Worm (Caenorhabditis elegans): ENCODE measurements around the gene Y43B11AR.1.

Gene Y43B11AR.1

DNA sequence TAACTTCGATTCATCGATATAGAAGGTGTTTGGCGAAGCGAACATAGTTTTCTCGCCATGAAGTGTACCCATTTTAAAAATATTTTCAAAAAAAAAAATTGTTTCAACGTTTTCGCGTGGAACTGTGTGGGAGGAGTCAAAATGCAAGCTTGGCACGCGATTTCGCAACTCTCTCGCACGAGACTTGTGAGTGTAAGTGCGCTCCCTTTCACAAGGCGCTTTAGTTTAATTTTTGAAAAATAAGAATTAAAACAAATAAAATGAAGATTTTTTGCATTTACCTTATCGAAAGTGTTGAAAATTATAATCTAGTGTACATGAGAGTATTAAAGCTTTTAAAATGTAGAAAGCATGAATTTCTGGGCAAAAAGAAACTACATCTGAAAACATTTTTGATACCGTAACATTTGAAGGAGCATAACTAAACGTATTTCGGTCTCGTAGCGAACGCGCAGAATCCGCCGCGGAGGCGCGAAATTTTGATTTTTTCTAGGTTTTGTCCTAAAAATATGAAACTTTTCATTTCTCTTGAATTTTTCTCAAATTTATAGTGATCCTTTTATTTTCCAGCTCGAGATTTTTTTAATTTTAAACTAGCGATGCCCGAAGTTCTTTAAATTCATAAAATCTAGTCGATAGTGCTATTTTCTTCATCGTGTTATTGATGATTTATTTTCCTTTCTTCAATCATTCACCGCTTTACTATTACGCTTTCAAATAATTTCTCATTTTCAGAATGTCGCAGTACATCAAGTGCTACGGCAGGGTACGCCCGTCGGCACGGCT is 41.6 kb upstream of the Y43B11AR.1 start, which contains the start of the genes cogc-2 and klp-18:
TSS of gene cogc-2 (minus strand) at position 105 of the 786 bp plus-strand sequence.
TSS of gene klp-18 (plus strand) at position 736 of the 786 bp plus-strand sequence.
- TF ChIP-seq ttx-3 (tag; optimal IDR thresholded peaks at IDR 0.05): peak; percentile 44
- TF ChIP-seq pros-1 (tag; optimal IDR thresholded peaks at IDR 0.05): no peak
- no peak for TF ChIP-seq ama-1 (optimal IDR thresholded peaks at IDR 0.05)
- TF ChIP-seq ceh-31 (tag; optimal IDR thresholded peaks at IDR 0.05): peak; percentile 71
- TF ChIP-seq C08G9.2 (tag; optimal IDR thresholded peaks at IDR 0.05): peak; percentile 21
- TF ChIP-seq tbx-2 (tag; optimal IDR thresholded peaks at IDR 0.05): peak; percentile 72
- TF ChIP-seq pha-4 (tag; optimal IDR thresholded peaks at IDR 0.05): no peak
- TF ChIP-seq pag-3 (tag; optimal IDR thresholded peaks at IDR 0.05; ENCODE audit: borderline replicate concordance): no peak
- TF ChIP-seq unc-55 (GFP tag; optimal IDR thresholded peaks at IDR 0.05): no peak
- no peak for TF ChIP-seq syd-9 (tag; optimal IDR thresholded peaks at IDR 0.05)
- TF ChIP-seq ahr-1 (tag; optimal IDR thresholded peaks at IDR 0.05): peak; percentile 47
- TF ChIP-seq ceh-48 (tag; optimal IDR thresholded peaks at IDR 0.05): peak; percentile 20
- peak; percentile 80 for TF ChIP-seq elt-2 (tag; optimal IDR thresholded peaks at IDR 0.05)
- peak; percentile 72 for TF ChIP-seq gmeb-2 (tag; optimal IDR thresholded peaks at IDR 0.05)
- no peak for TF ChIP-seq hlh-15 (tag; optimal IDR thresholded peaks at IDR 0.05)
- TF ChIP-seq nhr-232 (tag; optimal IDR thresholded peaks at IDR 0.05): peak; percentile 18
- TF ChIP-seq ceh-6 (GFP tag; optimal IDR thresholded peaks at IDR 0.05): peak; percentile 45
- peak; percentile 52 for TF ChIP-seq pha-2 (tag; optimal IDR thresholded peaks at IDR 0.05)
- TF ChIP-seq T23F11.4 (GFP tag; optimal IDR thresholded peaks at IDR 0.05): no peak
- peak; percentile 18 for TF ChIP-seq zip-5 (tag; optimal IDR thresholded peaks at IDR 0.05)
- TF ChIP-seq hlh-30 (tag; optimal IDR thresholded peaks at IDR 0.05; ENCODE audit: insufficient read depth): peak; percentile 71
- peak; percentile 11 for TF ChIP-seq tbx-7 (tag; optimal IDR thresholded peaks at IDR 0.05)
- peak; percentile 46 for TF ChIP-seq fax-1 (tag; optimal IDR thresholded peaks at IDR 0.05)
- peak; percentile 78 for TF ChIP-seq ref-2 (tag; optimal IDR thresholded peaks at IDR 0.05)
- peak; percentile 44 for TF ChIP-seq ceh-34 (tag; optimal IDR thresholded peaks at IDR 0.05)
- TF ChIP-seq dve-1 (tag; optimal IDR thresholded peaks at IDR 0.05): no peak
- peak; percentile 8 for TF ChIP-seq rnt-1 (tag; optimal IDR thresholded peaks at IDR 0.05)
- TF ChIP-seq madf-2 (tag; optimal IDR thresholded peaks at IDR 0.05): peak; percentile 30
- peak; percentile 19 for TF ChIP-seq npax-4 (tag; optimal IDR thresholded peaks at IDR 0.05)
- peak; percentile 76 for TF ChIP-seq nfya-1 (tag; optimal IDR thresholded peaks at IDR 0.05)
- peak; percentile 53 for TF ChIP-seq K09A11.1 (tag; optimal IDR thresholded peaks at IDR 0.05; ENCODE audit: insufficient read depth)
- TF ChIP-seq ztf-16 (tag; optimal IDR thresholded peaks at IDR 0.05): peak; percentile 58
- peak; percentile 44 for TF ChIP-seq hlh-8 (tag; optimal IDR thresholded peaks at IDR 0.05)
- no peak for TF ChIP-seq mec-3 (tag; optimal IDR thresholded peaks at IDR 0.05; ENCODE audit: borderline replicate concordance)
- TF ChIP-seq fkh-6 (tag; optimal IDR thresholded peaks at IDR 0.05): peak; percentile 36
- TF ChIP-seq ceh-9 (tag; optimal IDR thresholded peaks at IDR 0.05): no peak
- TF ChIP-seq ceh-14 (tag; optimal IDR thresholded peaks at IDR 0.05): peak; percentile 62
- TF ChIP-seq pax-1 (tag; optimal IDR thresholded peaks at IDR 0.05): peak; percentile 46
- TF ChIP-seq ceh-18 (tag; optimal IDR thresholded peaks at IDR 0.05): peak; percentile 45
- peak; percentile 16 for TF ChIP-seq odd-2 (tag; optimal IDR thresholded peaks at IDR 0.05)
- no peak for TF ChIP-seq pqm-1 (tag; optimal IDR thresholded peaks at IDR 0.05)
- TF ChIP-seq che-1 (tag; optimal IDR thresholded peaks at IDR 0.05): peak; percentile 47
- TF ChIP-seq pat-9 (tag; optimal IDR thresholded peaks at IDR 0.05): peak; percentile 9
- TF ChIP-seq eyg-1 (tag; optimal IDR thresholded peaks at IDR 0.05): no peak
- TF ChIP-seq lin-11 (tag; optimal IDR thresholded peaks at IDR 0.05): peak; percentile 29
- TF ChIP-seq fkh-10 (GFP tag; optimal IDR thresholded peaks at IDR 0.05): peak; percentile 4
- TF ChIP-seq unc-3 (GFP tag; conservative IDR thresholded peaks at IDR 0.05): no peak
- TF ChIP-seq unc-3 (tag; optimal IDR thresholded peaks at IDR 0.05): peak; percentile 45
- TF ChIP-seq ceh-45 (GFP tag; IDR thresholded peaks at IDR 0.05): 0 out of 2 replicates have a peak, but pooled peaks have one; percentile 15
- TF ChIP-seq unc-86 (tag; optimal IDR thresholded peaks at IDR 0.05): peak; percentile 48
- peak; percentile 77 for TF ChIP-seq ceh-2 (tag; optimal IDR thresholded peaks at IDR 0.05)
